Fruit fly (Drosophila melanogaster): ENCODE data around the gene QIL1.

DNA sequence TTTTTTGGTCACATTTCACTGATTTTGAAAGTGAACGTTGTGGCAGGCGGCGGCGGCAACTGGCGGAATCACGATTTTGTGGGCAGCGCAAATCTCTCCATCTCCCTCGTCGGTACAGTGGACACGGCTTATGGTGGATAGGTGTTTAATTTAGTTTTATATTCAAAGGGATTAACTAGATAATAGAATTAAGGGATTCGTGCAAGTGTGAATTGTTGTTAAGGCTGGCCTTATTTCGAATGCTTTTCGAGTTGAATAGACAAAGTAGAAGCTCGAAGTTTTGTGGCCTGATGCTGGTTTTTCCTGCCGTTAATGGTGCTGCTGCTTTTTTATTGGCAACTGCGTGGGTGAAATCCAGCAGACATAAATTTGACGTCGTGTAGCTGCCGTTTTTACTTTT lies 32.2 kb downstream of the QIL1 start:
- no peak for TF ChIP-seq psq (optimal IDR thresholded peaks at IDR 0.05)
- TF ChIP-seq pan (optimal IDR thresholded peaks at IDR 0.05), result no peak
- TF ChIP-seq EcR (GFP tag; optimal IDR thresholded peaks at IDR 0.05), result no peak
- no peak for TF ChIP-seq Dll (optimal IDR thresholded peaks at IDR 0.05)
- no peak for TF ChIP-seq CG8478 (optimal IDR thresholded peaks at IDR 0.05)

Data from whole organism.